Fruit fly (Drosophila melanogaster): ENCODE measurements around the gene Jon25Bii.

- TF ChIP-seq pan (optimal IDR thresholded peaks at IDR 0.05) (no peak), EcR (GFP tag; optimal IDR thresholded peaks at IDR 0.05) (peak in 1 of 2 experiments; percentile 67), Dll (optimal IDR thresholded peaks at IDR 0.05) (no peak), psq (optimal IDR thresholded peaks at IDR 0.05) (no peak), usp (GFP tag; optimal IDR thresholded peaks at IDR 0.05) (no peak)
These were observed 44.7 kb upstream of the Jon25Bii start for dm6 chr2L:4997401-4998259.

All from whole organism.